Fruit fly (Drosophila melanogaster) whole organism, larva: Measurements from ENCODE around the gene SKIP.

Experiments
- noc ChIP-seq: fragments of 200-800 bp; sonication (Bioruptor generic); optimal IDR thresholded peaks from 3 replicates; lab custom pipeline; 2019; ENCODE audit warnings: missing biosample characterization, mild to moderate bottlenecking, missing genetic modification characterization, moderate library complexity

Gene SKIP

DNA sequence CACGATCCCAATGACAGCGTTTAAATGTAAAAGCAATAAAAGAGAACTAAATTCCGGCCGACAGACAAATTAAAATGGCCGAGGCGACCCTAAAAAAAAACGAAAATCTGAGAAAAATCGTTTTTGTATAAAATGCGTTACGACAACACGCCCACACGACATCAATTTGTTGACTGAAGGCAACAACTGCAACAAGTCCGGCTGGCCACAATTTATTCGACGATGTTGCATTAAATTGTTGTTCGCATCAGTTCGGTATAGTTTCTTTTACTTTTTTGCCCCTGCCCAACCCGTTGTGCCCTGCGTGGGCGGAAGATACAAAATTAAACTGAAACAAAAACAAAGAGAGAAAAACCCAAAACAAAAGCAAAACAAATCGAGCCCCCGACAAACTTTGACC is 37.9 kb downstream of the SKIP start:
- TF ChIP-seq noc (tag; lab: Kevin White, UChicago): no peak

dm6 chr3R:22172454-22173413 is 39.1 kb downstream of the SKIP start:
- TF ChIP-seq noc (tag; lab: Kevin White, UChicago): no peak

DNA sequence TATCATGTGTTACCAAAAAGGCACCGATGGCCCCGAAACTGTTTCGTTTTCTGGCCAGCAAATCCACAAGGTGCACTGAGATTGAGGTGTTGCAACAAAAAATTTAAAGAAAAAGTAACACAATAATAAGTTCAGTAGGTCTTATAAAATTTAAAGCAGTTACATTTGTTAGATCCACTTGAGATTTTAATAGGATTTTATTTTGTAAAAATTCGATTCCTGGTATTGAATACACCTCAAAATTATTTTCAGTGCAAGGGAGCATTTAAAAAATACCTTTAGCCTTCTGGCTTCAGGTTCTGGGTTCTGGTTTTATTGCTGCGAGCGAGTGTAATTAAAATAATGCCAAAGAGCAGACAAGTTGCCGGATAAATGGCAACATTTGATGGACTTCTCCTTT is 42.1 kb downstream of the SKIP start:
- TF ChIP-seq noc (tag; lab: Kevin White, UChicago): no peak

- TF ChIP-seq noc (tag; lab: Kevin White, UChicago): no peak
Observed at dm6 chr3R:22182274-22182673, 48.6 kb downstream of the SKIP start.

DNA sequence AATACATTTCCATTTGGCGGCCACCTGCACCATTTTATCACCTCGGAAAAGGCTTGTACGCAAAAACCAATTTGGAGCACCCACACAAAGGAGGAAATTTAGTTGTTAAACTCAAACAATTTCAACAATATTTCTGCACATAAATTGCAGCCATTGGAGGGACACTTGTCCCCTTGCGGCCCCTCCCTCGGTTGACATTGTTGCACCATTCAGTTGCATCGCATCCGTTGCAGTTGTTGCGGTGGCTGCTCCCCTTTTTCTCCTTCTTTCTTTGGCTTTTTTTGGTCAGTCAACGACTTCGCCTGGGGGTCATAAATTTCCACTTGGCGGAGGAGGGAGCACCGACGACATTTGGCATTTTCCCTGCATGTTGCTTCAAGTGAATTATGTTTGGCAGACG is 49.3 kb downstream of the SKIP start:
- no peak for TF ChIP-seq noc (tag; lab: Kevin White, UChicago)

DNA sequence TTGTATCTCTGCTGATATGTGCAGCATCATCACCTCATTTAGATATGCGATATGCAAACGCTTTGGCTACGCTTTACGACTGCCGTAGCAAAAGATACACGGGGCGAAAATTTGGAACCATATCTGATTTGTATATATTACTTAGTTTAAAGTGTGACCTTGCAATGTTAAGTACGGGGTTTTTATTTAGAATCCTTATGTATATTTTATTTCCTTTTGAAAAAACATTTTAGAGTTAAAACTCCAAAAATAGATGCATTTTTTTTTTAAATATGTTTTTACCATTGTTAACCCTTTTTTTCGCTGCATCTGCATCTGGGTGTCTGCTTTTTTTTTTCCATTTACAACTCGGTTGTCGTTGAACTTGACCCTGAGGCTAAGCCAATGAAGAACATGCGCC is 50.4 kb downstream of the SKIP start:
- TF ChIP-seq noc (tag; lab: Kevin White, UChicago): no peak

- no peak for TF ChIP-seq noc (tag; lab: Kevin White, UChicago)
Observed at dm6 chr3R:22185676-22186075, 52.0 kb downstream of the SKIP start.

- TF ChIP-seq noc (tag; lab: Kevin White, UChicago): no peak
Observed at dm6 chr3R:22187852-22188251, 54.2 kb downstream of the SKIP start.

DNA sequence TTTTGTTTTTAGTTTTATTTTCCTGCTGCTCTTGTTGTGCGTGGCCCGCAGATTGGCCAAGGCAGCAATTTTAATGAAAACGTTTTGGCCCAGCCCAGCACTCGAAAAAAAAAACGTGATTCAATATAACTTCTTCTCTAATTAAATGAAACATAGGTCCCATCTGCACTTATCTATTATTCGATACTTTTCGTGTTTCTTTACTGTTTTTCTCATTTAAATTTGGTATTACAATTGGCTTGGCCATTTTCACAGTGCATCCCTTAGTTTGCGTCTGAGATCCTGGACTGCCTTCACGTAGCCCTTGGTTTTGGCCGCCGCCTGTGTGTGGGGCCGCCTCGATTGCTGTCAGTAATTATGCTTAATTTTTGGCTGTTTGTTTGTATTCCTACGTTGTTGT is 59.9 kb downstream of the SKIP start:
- no peak for TF ChIP-seq noc (tag; lab: Kevin White, UChicago)

DNA sequence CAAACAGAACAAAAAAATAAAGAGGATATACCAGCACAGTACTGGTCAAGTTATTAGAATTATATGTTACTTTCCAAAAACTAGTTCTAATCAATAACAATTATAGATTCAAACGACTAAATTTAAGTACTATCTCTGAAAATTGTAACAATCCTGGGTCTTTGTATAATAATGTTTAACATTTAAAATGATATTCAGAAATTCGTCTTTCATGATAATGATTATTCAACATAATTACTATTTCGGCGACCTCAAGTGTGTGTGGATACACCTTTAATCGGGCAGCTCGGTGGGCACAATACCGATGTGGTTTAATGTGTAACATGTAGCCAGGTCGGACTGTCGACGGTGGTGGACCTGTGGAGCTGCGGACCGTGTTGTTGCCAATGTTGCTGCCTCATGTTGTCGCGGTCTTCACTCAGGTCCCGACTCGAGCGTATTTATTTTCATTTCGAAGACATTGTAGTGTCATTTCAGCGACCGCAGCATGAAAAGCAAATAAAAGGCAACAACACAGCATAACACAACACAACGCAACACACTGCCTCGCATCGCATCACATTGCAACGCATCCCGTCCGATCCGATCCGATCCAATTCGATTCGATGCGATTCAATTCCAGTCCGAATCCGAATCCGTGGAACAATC is 61.3 kb downstream of the SKIP start:
- no peak for TF ChIP-seq noc (tag; lab: Kevin White, UChicago)

dm6 chr3R:22195411-22196155 is 62.0 kb downstream of the SKIP start:
- no peak for TF ChIP-seq noc (tag; lab: Kevin White, UChicago)

dm6 chr3R:22196553-22197147 is 63.0 kb downstream of the SKIP start:
- TF ChIP-seq noc (tag; lab: Kevin White, UChicago): no peak

- no peak for TF ChIP-seq noc (tag; lab: Kevin White, UChicago)
Observed at dm6 chr3R:22197667-22198316, 64.2 kb downstream of the SKIP start.

dm6 chr3R:22198928-22199327 is 65.3 kb downstream of the SKIP start:
- TF ChIP-seq noc (tag; lab: Kevin White, UChicago): no peak

DNA sequence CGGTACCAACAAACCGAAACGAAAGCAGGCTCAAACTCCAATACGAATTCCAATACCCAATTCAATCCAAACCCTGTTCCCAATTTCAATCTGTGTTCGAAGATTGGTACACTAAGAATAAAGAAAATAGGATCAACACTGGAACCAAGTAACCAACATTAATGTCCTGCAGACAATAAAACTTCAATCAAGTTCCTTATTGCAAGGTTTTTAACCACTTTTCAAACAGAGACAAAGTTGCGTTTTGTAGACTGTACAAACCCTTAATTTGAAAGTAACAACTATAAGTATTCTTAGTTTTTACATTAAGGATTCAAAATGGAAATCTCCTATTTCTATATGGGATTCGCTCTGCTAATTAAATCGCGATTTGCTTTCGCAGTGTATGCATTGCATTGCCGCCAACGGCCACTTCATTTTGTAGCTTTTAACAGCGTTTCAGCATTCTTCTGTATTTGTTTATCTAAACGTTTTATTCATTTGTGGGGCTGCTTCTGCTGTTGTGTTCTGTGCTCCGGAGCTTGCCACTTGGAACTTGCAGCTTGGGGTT is 65.8 kb downstream of the SKIP start:
- no peak for TF ChIP-seq noc (tag; lab: Kevin White, UChicago)
